Fruit fly (Drosophila melanogaster): Measurements from ENCODE around the gene CG12003.

CG12003 gene

DNA sequence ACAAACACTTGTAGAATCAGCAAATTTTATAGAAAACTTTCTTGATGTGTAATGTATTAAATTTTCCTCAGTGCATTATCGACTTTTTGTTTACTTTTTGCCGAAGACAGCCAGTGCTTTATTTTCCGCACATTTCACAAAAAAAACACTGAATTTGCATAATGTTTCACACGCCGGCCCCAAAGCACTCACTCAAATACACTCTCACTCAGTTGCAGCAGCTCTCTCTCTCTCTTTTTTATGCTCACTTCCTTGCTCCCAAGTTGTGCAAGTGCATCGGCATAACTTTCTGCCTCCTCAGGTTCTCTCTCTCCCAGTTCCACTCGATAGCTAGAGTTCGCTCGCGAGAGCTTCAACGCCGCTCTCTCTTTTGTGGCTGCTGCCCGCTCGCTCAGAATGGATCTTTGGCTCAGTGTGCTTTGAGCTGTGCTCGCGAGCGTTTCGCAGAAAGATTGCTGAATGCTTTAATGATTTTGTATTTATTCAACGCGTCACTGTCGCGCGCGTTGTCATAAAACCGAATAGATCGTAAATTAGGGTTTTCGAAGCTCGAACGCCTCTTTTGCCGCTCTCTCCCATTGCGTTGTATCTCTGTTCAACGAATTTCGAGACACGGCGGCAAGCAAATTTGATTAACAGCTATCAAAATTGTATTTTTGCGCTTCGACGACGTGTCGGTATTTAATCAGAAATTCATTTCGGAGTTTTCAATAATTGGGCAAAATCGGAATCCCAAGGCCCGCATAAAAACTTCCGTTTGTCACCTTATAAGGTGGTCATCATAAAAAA, 21.3 kb downstream of the CG12003 start (continued):
- TF ChIP-seq Deaf1 (tag; optimal IDR thresholded peaks at IDR 0.05) = peak; percentile 44
- peak; percentile 28 for TF ChIP-seq CG17912 (GFP tag; optimal IDR thresholded peaks at IDR 0.05)
- peak; percentile 38 for TF ChIP-seq BtbVII (GFP tag; optimal IDR thresholded peaks at IDR 0.05)
- peak; percentile 66 for TF ChIP-seq CG34376 (GFP tag; optimal IDR thresholded peaks at IDR 0.05)
- peak; percentile 99 for TF ChIP-seq z (GFP tag; IDR thresholded peaks at IDR 0.05)
- TF ChIP-seq cg (GFP tag; optimal IDR thresholded peaks at IDR 0.05) = peak; percentile 39
- TF ChIP-seq E2f2 (GFP tag; IDR thresholded peaks at IDR 0.05) = peak; percentile 24; the same call in 1 of the 2 replicates
- peak; percentile 47; the same call in 1 of the 2 replicates for TF ChIP-seq CG11696 (GFP tag; IDR thresholded peaks at IDR 0.05)
- no peak for TF ChIP-seq fd3F (GFP tag; optimal IDR thresholded peaks at IDR 0.05)
- peak; percentile 36 for TF ChIP-seq Meics (GFP tag; optimal IDR thresholded peaks at IDR 0.05)
- no peak for TF ChIP-seq Hand (GFP tag; optimal IDR thresholded peaks at IDR 0.05)
- peak; percentile 30; the same call in 1 of the 2 replicates for TF ChIP-seq crol (GFP tag; IDR thresholded peaks at IDR 0.05)
- TF ChIP-seq psq (GFP tag; optimal IDR thresholded peaks at IDR 0.05) = no peak
- TF ChIP-seq Spps (tag; optimal IDR thresholded peaks at IDR 0.05) = peak; percentile 9
- peak; percentile 54 for TF ChIP-seq CG13894 (tag; optimal IDR thresholded peaks at IDR 0.05)
- peak; percentile 14 for TF ChIP-seq CG17359 (tag; optimal IDR thresholded peaks at IDR 0.05)
- TF ChIP-seq Dek (tag; optimal IDR thresholded peaks at IDR 0.05) = no peak
- TF ChIP-seq CG2199 (GFP tag; IDR thresholded peaks at IDR 0.05) = peak; percentile 61; the same call in 1 of the 3 replicates
- TF ChIP-seq CG3281 (GFP tag; optimal IDR thresholded peaks at IDR 0.05) = peak; percentile 4
- TF ChIP-seq CG6791 (GFP tag; IDR thresholded peaks at IDR 0.05; ENCODE audit: partially characterized antibody) = peak; percentile 76
- TF ChIP-seq caup (GFP tag; optimal IDR thresholded peaks at IDR 0.05; ENCODE audit: severe bottlenecking) = peak; percentile 17
- peak; percentile 91 for TF ChIP-seq abd-A (tag; optimal IDR thresholded peaks at IDR 0.05)
- TF ChIP-seq exex (tag; optimal IDR thresholded peaks at IDR 0.05) = peak; percentile 59
- peak in 1 of 2 experiments; percentile 35 for TF ChIP-seq Eip74EF (GFP tag; optimal IDR thresholded peaks at IDR 0.05)
- peak; percentile 24 for TF ChIP-seq CG2678 (tag; optimal IDR thresholded peaks at IDR 0.05)
- TF ChIP-seq Rfx (GFP tag; IDR thresholded peaks at IDR 0.05) = peak; percentile 44; the same call in 1 of the 2 replicates
- peak; percentile 21 for TF ChIP-seq Abd-B (GFP tag; optimal IDR thresholded peaks at IDR 0.05)
- TF ChIP-seq CG10959 (GFP tag; IDR thresholded peaks at IDR 0.05) = no peak
- TF ChIP-seq Opbp (GFP tag; IDR thresholded peaks at IDR 0.05; ENCODE audit: partially characterized antibody) = peak; percentile 55; the same call in 1 of the 3 replicates
- peak; percentile 4 for TF ChIP-seq CG6683 (GFP tag; optimal IDR thresholded peaks at IDR 0.05)
- TF ChIP-seq cwo (GFP tag; optimal IDR thresholded peaks at IDR 0.05) = peak; percentile 27
- TF ChIP-seq CG6254 (GFP tag; optimal IDR thresholded peaks at IDR 0.05) = peak; percentile 24
- TF ChIP-seq CG13287 (GFP tag; IDR thresholded peaks at IDR 0.05; ENCODE audit: partially characterized antibody) = peak; percentile 67
- no peak for TF ChIP-seq CG10274 (GFP tag; optimal IDR thresholded peaks at IDR 0.05)
- TF ChIP-seq rib (GFP tag; IDR thresholded peaks at IDR 0.05) = peak; percentile 65
- peak; percentile 27 for TF ChIP-seq pb (GFP tag; optimal IDR thresholded peaks at IDR 0.05)
- TF ChIP-seq lab (GFP tag; optimal IDR thresholded peaks at IDR 0.05) = peak; percentile 38
- no peak for TF ChIP-seq HLH54F (GFP tag; optimal IDR thresholded peaks at IDR 0.05)
- TF ChIP-seq kah (GFP tag; optimal IDR thresholded peaks at IDR 0.05) = peak; percentile 33
- peak; percentile 20; the same call in 1 of the 2 replicates for TF ChIP-seq inv (GFP tag; IDR thresholded peaks at IDR 0.05; ENCODE audit: partially characterized antibody)
- TF ChIP-seq eyg (GFP tag; optimal IDR thresholded peaks at IDR 0.05) = no peak
- peak in 1 of 3 experiments; percentile 61 for TF ChIP-seq Stat92E (GFP tag; optimal IDR thresholded peaks at IDR 0.05)
- peak; percentile 33; the same call in 1 of the 2 replicates for TF ChIP-seq CG14014 (GFP tag; IDR thresholded peaks at IDR 0.05)
- peak; percentile 54; the same call in 2 of the 3 replicates for TF ChIP-seq CG11695 (GFP tag; IDR thresholded peaks at IDR 0.05)
- peak; percentile 80 for TF ChIP-seq vvl (GFP tag; IDR thresholded peaks at IDR 0.05)
- peak; percentile 15 for TF ChIP-seq Blimp-1 (GFP tag; optimal IDR thresholded peaks at IDR 0.05)

All from whole organism, embryonic.